Worm (Caenorhabditis elegans) whole organism, early embryonic: ENCODE results near the gene pfs-2.

Source experiments
- F13C5.2 ChIP-seq: sonication (generic microtip); optimal IDR thresholded peaks from 2 replicates; lab custom pipeline; 2017; ENCODE audit warnings: mild to moderate bottlenecking, missing genetic modification characterization, inconsistent platforms, missing compliant biosample characterization
- ama-1 ChIP-seq: fragments of 150-350 bp; optimal IDR thresholded peaks from 2 replicates; lab custom pipeline; 2014
- ceh-36 ChIP-seq: sonication (generic microtip); optimal IDR thresholded peaks from 2 replicates; lab custom pipeline; 2016; ENCODE audit warnings: missing genetic modification characterization, inconsistent platforms, missing compliant biosample characterization
- flt-1 ChIP-seq: fragments of 200-800 bp; sonication (Bioruptor generic); IDR thresholded peaks from 2 replicates; pipeline ENCODE4 v1.3.6; 2022; ENCODE audit warnings: missing genetic modification characterization, missing compliant biosample characterization
- hnd-1 ChIP-seq: sonication (generic microtip); optimal IDR thresholded peaks from 2 replicates; lab custom pipeline; 2016; ENCODE audit warnings: missing genetic modification characterization, missing compliant biosample characterization
- scrt-1 ChIP-seq: fragments of 200-800 bp; sonication (Bioruptor generic); IDR thresholded peaks from 2 replicates; pipeline ENCODE4 v1.3.6; 2022; ENCODE audit warnings: missing genetic modification characterization, missing compliant biosample characterization
- sea-1 ChIP-seq: fragments of 200-800 bp; sonication (Bioruptor generic); conservative IDR thresholded peaks from 2 replicates; pipeline ENCODE4 v1.3.6; 2022; ENCODE audit warnings: missing genetic modification characterization, missing compliant biosample characterization
- tbx-11 ChIP-seq: fragments of 200-800 bp; sonication (Bioruptor generic); IDR thresholded peaks from 2 replicates; pipeline ENCODE4 v1.3.6; 2022; ENCODE audit warnings: missing genetic modification characterization, missing compliant biosample characterization

- TF ChIP-seq scrt-1 (GFP tag; lab: Robert Waterston, UW) (no peak), hnd-1 (tag; lab: Kevin White, UChicago) (no peak), ceh-36 (tag; lab: Kevin White, UChicago) (no peak), flt-1 (GFP tag; lab: Robert Waterston, UW) (no peak), tbx-11 (no peak), sea-1 (GFP tag; lab: Robert Waterston, UW) (no peak), F13C5.2 (no peak), ama-1 (no peak)
Observed at ce11 chrII:14410768-14411167, 52.6 kb downstream of the pfs-2 start, which contains the start of gene dsb-2.
